Fruit fly (Drosophila melanogaster) whole organism, embryonic: Measurements from ENCODE around the gene Mdh2.

Source experiments
- CG10543 ChIP-seq: fragments of 200-800 bp; sonication (Bioruptor generic); optimal IDR thresholded peaks from 3 replicates; lab custom pipeline; 2017; ENCODE audit warnings: missing biosample characterization, mild to moderate bottlenecking, missing genetic modification characterization, moderate library complexity
- CG12391 ChIP-seq: fragments of 200-800 bp; sonication (Bioruptor generic); optimal IDR thresholded peaks from 3 replicates; lab custom pipeline; 2018; ENCODE audit warnings: missing biosample characterization, mild to moderate bottlenecking, missing genetic modification characterization, moderate library complexity
- CG13894 ChIP-seq: fragments of 200-800 bp; sonication (Bioruptor generic); optimal IDR thresholded peaks from 3 replicates; lab custom pipeline; 2018; ENCODE audit warnings: missing biosample characterization, mild to moderate bottlenecking, missing genetic modification characterization, moderate library complexity
- CG15011 ChIP-seq: fragments of 200-800 bp; sonication (Bioruptor generic); optimal IDR thresholded peaks from 3 replicates; lab custom pipeline; 2018; ENCODE audit warnings: missing biosample characterization, mild to moderate bottlenecking, missing genetic modification characterization
- CG15514 ChIP-seq: fragments of 200-800 bp; sonication (Bioruptor generic); optimal IDR thresholded peaks from 3 replicates; lab custom pipeline; 2017; ENCODE audit warnings: missing biosample characterization, missing genetic modification characterization, mild to moderate bottlenecking, moderate library complexity, missing genetic modification reagents
- CG1832 ChIP-seq: fragments of 200-800 bp; sonication (Bioruptor generic); optimal IDR thresholded peaks from 2 replicates; lab custom pipeline; 2017; ENCODE audit warnings: missing biosample characterization, mild to moderate bottlenecking, missing genetic modification characterization, inconsistent platforms
- CG32767 ChIP-seq: fragments of 200-800 bp; sonication (Bioruptor generic); IDR thresholded peaks from 2 replicates; pipeline ENCODE4 v1.3.6; 2022; ENCODE audit warnings: missing biosample characterization, missing genetic modification characterization
- CG7745 ChIP-seq: fragments of 200-800 bp; sonication (Bioruptor generic); optimal IDR thresholded peaks from 2 replicates; lab custom pipeline; 2018; ENCODE audit warnings: missing biosample characterization, mild to moderate bottlenecking, missing genetic modification characterization, moderate library complexity
- CG8478 ChIP-seq: fragments of >200 bp; optimal IDR thresholded peaks from 2 replicates; lab custom pipeline; 2018
- CG9797 ChIP-seq: fragments of 200-800 bp; sonication (Bioruptor generic); optimal IDR thresholded peaks from 3 replicates; lab custom pipeline; 2018; ENCODE audit warnings: missing biosample characterization, mild to moderate bottlenecking, missing genetic modification characterization
- CkIIα-i1 ChIP-seq: fragments of 200-800 bp; sonication (Bioruptor generic); IDR thresholded peaks from 2 replicates; pipeline ENCODE4 v1.3.6; 2022; ENCODE audit warnings: missing biosample characterization, missing genetic modification characterization
- CoRest ChIP-seq: fragments of 200-800 bp; sonication (Bioruptor generic); optimal IDR thresholded peaks from 3 replicates; lab custom pipeline; 2018; ENCODE audit warnings: missing biosample characterization, mild to moderate bottlenecking, missing genetic modification characterization, moderate library complexity
- D ChIP-seq, 2 experiments: fragments of 200-800 bp in 1 of 2; fragments of >200 bp in 1 of 2; sonication (Bioruptor generic) in 1 of 2; optimal IDR thresholded peaks; 2 replicates in 1 of 2; 3 replicates in 1 of 2; lab custom pipeline; 2017; ENCODE audit warnings: mild to moderate bottlenecking in 1 of 2, missing biosample characterization in 1 of 2, missing genetic modification characterization in 1 of 2, missing genetic modification reagents in 1 of 2
- D19A ChIP-seq: fragments of 200-800 bp; optimal IDR thresholded peaks from 3 replicates; lab custom pipeline; 2019; ENCODE audit warnings: missing biosample characterization, mild to moderate bottlenecking, missing genetic modification characterization, moderate library complexity
- Dek ChIP-seq: fragments of 200-800 bp; sonication (Bioruptor generic); optimal IDR thresholded peaks from 3 replicates; lab custom pipeline; 2019; ENCODE audit warnings: missing biosample characterization, mild to moderate bottlenecking, missing genetic modification characterization, moderate library complexity
- Dfd ChIP-seq, 2 experiments: fragments of >200 bp; optimal IDR thresholded peaks; 2 replicates each; lab custom pipeline; 2017; ENCODE audit warnings: missing biosample characterization in 2 of 2, missing genetic modification characterization in 2 of 2
- ERR ChIP-seq: fragments of 200-800 bp; sonication (Bioruptor generic); optimal IDR thresholded peaks from 2 replicates; lab custom pipeline; 2016; ENCODE audit warnings: missing biosample characterization, missing genetic modification characterization
- Eip74EF ChIP-seq, 2 experiments: fragments of 200-800 bp in 1 of 2; fragments of >200 bp in 1 of 2; sonication (Bioruptor generic) in 1 of 2; optimal IDR thresholded peaks; 2 replicates each; lab custom pipeline; 2017 to 2019; ENCODE audit warnings: missing biosample characterization in 2 of 2, missing genetic modification characterization in 2 of 2, mild to moderate bottlenecking in 1 of 2, moderate library complexity in 1 of 2
- GATAe ChIP-seq: fragments of 200-800 bp; sonication (Bioruptor generic); conservative IDR thresholded peaks from 2 replicates; pipeline ENCODE4 v1.3.6; 2022; ENCODE audit warnings: missing biosample characterization, missing genetic modification characterization
- Gug ChIP-seq: fragments of 200-800 bp; sonication (Bioruptor generic); IDR thresholded peaks from 4 replicates; pipeline ENCODE4 v1.3.6; 2022; ENCODE audit warnings: missing biosample characterization, missing genetic modification characterization
- Hr39 ChIP-seq: fragments of >200 bp; optimal IDR thresholded peaks from 2 replicates; lab custom pipeline; 2017
- Mad ChIP-seq: fragments of 200-800 bp; sonication (Bioruptor generic); optimal IDR thresholded peaks from 2 replicates; lab custom pipeline; 2016; ENCODE audit warnings: missing biosample characterization, missing genetic modification characterization
- NC2β ChIP-seq: fragments of 200-800 bp; sonication (Bioruptor generic); optimal IDR thresholded peaks from 2 replicates; lab custom pipeline; 2016; ENCODE audit warnings: missing biosample characterization, missing genetic modification characterization
- Side ChIP-seq: fragments of 200-800 bp; sonication (Bioruptor generic); optimal IDR thresholded peaks from 2 replicates; lab custom pipeline; 2016; ENCODE audit warnings: missing biosample characterization, missing genetic modification characterization
- Vsx1 ChIP-seq: fragments of 200-800 bp; sonication (Bioruptor generic); optimal IDR thresholded peaks from 2 replicates; lab custom pipeline; 2017; ENCODE audit warnings: missing biosample characterization, mild to moderate bottlenecking, missing genetic modification characterization, missing genetic modification reagents
- ac ChIP-seq: fragments of 200-800 bp; sonication (Bioruptor generic); optimal IDR thresholded peaks from 3 replicates; lab custom pipeline; 2017; ENCODE audit warnings: missing biosample characterization, mild to moderate bottlenecking, missing genetic modification characterization
- az2 ChIP-seq: fragments of 200-800 bp; sonication (Bioruptor generic); optimal IDR thresholded peaks from 3 replicates; lab custom pipeline; 2016; ENCODE audit warnings: missing biosample characterization, missing genetic modification characterization
- btn ChIP-seq: fragments of 200-800 bp; sonication (Bioruptor generic); optimal IDR thresholded peaks from 2 replicates; lab custom pipeline; 2016; ENCODE audit warnings: missing biosample characterization, missing genetic modification characterization
- chif ChIP-seq, 2 experiments: fragments of 200-800 bp; sonication (Bioruptor generic); optimal IDR thresholded peaks; 3 replicates each; lab custom pipeline; 2016; ENCODE audit warnings: missing biosample characterization in 2 of 2, missing genetic modification characterization in 2 of 2
- chinmo ChIP-seq: fragments of 200-800 bp; sonication (Bioruptor generic); IDR thresholded peaks from 4 replicates; pipeline ENCODE4 v1.3.6; 2022; ENCODE audit warnings: missing biosample characterization, missing genetic modification characterization; ENCODE audit not compliant: partially characterized antibody
- croc ChIP-seq: fragments of 200-800 bp; sonication (Bioruptor generic); conservative IDR thresholded peaks from 3 replicates; pipeline ENCODE4 v1.3.6; 2022; ENCODE audit warnings: missing biosample characterization, missing genetic modification characterization
- cwo ChIP-seq: fragments of 200-800 bp; sonication (Bioruptor generic); optimal IDR thresholded peaks from 3 replicates; lab custom pipeline; 2017; ENCODE audit warnings: missing biosample characterization, missing genetic modification characterization, mild to moderate bottlenecking, moderate library complexity, missing genetic modification reagents
- dan ChIP-seq: fragments of 200-800 bp; sonication (Bioruptor generic); IDR thresholded peaks from 2 replicates; pipeline ENCODE4 v1.3.6; 2022; ENCODE audit warnings: missing biosample characterization, missing genetic modification characterization
- dysf ChIP-seq: fragments of 200-800 bp; sonication (Bioruptor generic); IDR thresholded peaks from 3 replicates; pipeline ENCODE4 v1.3.6; 2022; ENCODE audit warnings: missing biosample characterization, missing genetic modification characterization
- esg ChIP-seq: fragments of 200-800 bp; sonication (Bioruptor generic); conservative IDR thresholded peaks from 2 replicates; pipeline ENCODE4 v1.3.6; 2022; ENCODE audit warnings: missing biosample characterization, missing genetic modification characterization
- grau ChIP-seq: fragments of 200-800 bp; optimal IDR thresholded peaks from 3 replicates; lab custom pipeline; 2019; ENCODE audit warnings: missing biosample characterization, mild to moderate bottlenecking, missing genetic modification characterization, moderate library complexity
- hth ChIP-seq: fragments of >200 bp; optimal IDR thresholded peaks from 2 replicates; lab custom pipeline; 2017; ENCODE audit warnings: inconsistent platforms
- mld ChIP-seq: fragments of 200-800 bp; sonication (Bioruptor generic); IDR thresholded peaks from 3 replicates; pipeline ENCODE4 v1.3.6; 2022; ENCODE audit warnings: missing biosample characterization, missing genetic modification characterization; ENCODE audit not compliant: partially characterized antibody
- odd ChIP-seq: fragments of 200-800 bp; sonication (Bioruptor generic); optimal IDR thresholded peaks from 2 replicates; lab custom pipeline; 2017; ENCODE audit warnings: missing biosample characterization, mild to moderate bottlenecking, missing genetic modification characterization
- pb ChIP-seq: fragments of 200-800 bp; sonication (Bioruptor generic); optimal IDR thresholded peaks from 3 replicates; lab custom pipeline; 2016; ENCODE audit warnings: missing biosample characterization, missing genetic modification characterization
- pfk ChIP-seq: fragments of 200-800 bp; sonication (Bioruptor generic); optimal IDR thresholded peaks from 2 replicates; lab custom pipeline; 2018; ENCODE audit warnings: missing biosample characterization, mild to moderate bottlenecking, missing genetic modification characterization, moderate library complexity
- sc ChIP-seq, 3 experiments: fragments of >200 bp in 2 of 3; fragments of 200-800 bp in 1 of 3; sonication (Bioruptor generic) in 1 of 3; optimal IDR thresholded peaks; 2 replicates in 2 of 3; 3 replicates in 1 of 3; lab custom pipeline; 2017; ENCODE audit warnings: mild to moderate bottlenecking in 1 of 3, missing biosample characterization in 1 of 3, missing genetic modification characterization in 1 of 3, missing genetic modification reagents in 1 of 3
- shn ChIP-seq: fragments of 200-800 bp; sonication (Bioruptor generic); optimal IDR thresholded peaks from 3 replicates; lab custom pipeline; 2016; ENCODE audit warnings: missing biosample characterization, missing genetic modification characterization
- sisA ChIP-seq: fragments of 200-800 bp; sonication (Bioruptor generic); IDR thresholded peaks from 2 replicates; pipeline ENCODE4 v1.3.6; 2022; ENCODE audit warnings: missing biosample characterization, missing genetic modification characterization
- slbo ChIP-seq: fragments of 200-800 bp; sonication (Bioruptor generic); IDR thresholded peaks from 2 replicates; pipeline ENCODE4 v1.3.6; 2022; ENCODE audit warnings: missing biosample characterization, missing genetic modification characterization
- sna ChIP-seq: fragments of 200-800 bp; sonication (Bioruptor generic); IDR thresholded peaks from 2 replicates; pipeline ENCODE4 v1.3.6; 2022; ENCODE audit warnings: missing biosample characterization, missing genetic modification characterization; ENCODE audit not compliant: partially characterized antibody
- tin ChIP-seq: fragments of 200-800 bp; sonication (Bioruptor generic); optimal IDR thresholded peaks from 3 replicates; lab custom pipeline; 2016; ENCODE audit warnings: missing biosample characterization, missing genetic modification characterization
- unpg ChIP-seq: fragments of 200-800 bp; sonication (Bioruptor generic); optimal IDR thresholded peaks from 3 replicates; lab custom pipeline; 2018; ENCODE audit warnings: missing biosample characterization, mild to moderate bottlenecking, missing genetic modification characterization, moderate library complexity
- z ChIP-seq: fragments of 200-800 bp; sonication (Bioruptor generic); IDR thresholded peaks from 3 replicates; pipeline ENCODE4 v1.3.6; 2022; ENCODE audit warnings: missing biosample characterization, missing genetic modification characterization

Mdh2 gene

DNA sequence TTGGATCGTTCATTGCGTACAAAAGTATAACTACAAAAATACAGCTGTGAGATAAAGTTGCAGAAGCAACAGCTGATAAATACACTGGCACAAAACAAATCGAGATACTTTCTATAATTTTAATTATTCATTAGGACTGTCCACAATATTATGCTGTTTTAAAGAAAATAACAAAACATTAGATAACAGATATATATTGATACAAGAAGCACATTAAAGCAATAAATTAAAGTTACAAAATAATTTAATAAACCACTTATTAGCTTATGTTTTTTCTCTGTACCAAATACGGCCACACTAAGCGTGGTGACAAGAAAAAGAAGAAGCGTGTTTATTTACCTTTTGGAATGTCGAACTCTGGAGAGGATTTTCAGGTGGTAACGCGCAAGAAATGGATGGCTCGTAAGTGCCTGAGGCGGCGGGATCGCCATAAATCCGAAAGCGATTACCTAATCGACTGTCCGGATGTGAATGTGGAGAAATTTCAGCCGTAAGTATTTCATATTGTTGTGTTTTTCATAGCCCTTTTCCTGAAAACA lies 5.9 kb upstream of the Mdh2 start, which contains the start of the genes CG7988 and CG7183 (continued):
- no peak for TF ChIP-seq hth (lab: Kevin White, UChicago)
- TF ChIP-seq chif (GFP tag; optimal IDR thresholded peaks at IDR 0.05; lab: Kevin White, UChicago): peak; percentile 93 to 98
- no peak for TF ChIP-seq odd (GFP tag; lab: Kevin White, UChicago)
- TF ChIP-seq Gug (GFP tag; lab: Robert Waterston, UW): peak; percentile 95
- TF ChIP-seq croc (GFP tag; lab: Robert Waterston, UW): peak; percentile 98
- no peak for TF ChIP-seq Dfd (GFP tag; optimal IDR thresholded peaks at IDR 0.05; lab: Kevin White, UChicago)
- peak; percentile 90 for TF ChIP-seq cwo (GFP tag; lab: Kevin White, UChicago)
- peak; percentile 74; the same call in 1 of the 3 replicates for TF ChIP-seq z (GFP tag; lab: Robert Waterston, UW)
- TF ChIP-seq tin (GFP tag; lab: Kevin White, UChicago): peak; percentile 97
- peak; percentile 85 for TF ChIP-seq ERR (GFP tag; lab: Kevin White, UChicago)
- peak; percentile 90 for TF ChIP-seq CG7745 (tag; lab: Kevin White, UChicago)
- TF ChIP-seq slbo (GFP tag; lab: Robert Waterston, UW): peak; percentile 99
- no peak for TF ChIP-seq CG1832 (GFP tag; lab: Kevin White, UChicago)
- TF ChIP-seq grau: peak; percentile 98
- TF ChIP-seq esg (GFP tag; lab: Robert Waterston, UW): peak; percentile 98
- TF ChIP-seq CG15514 (GFP tag; lab: Kevin White, UChicago): peak; percentile 85
- peak; percentile 96 for TF ChIP-seq Mad (GFP tag; lab: Kevin White, UChicago)
- no peak for TF ChIP-seq pfk (GFP tag; lab: Kevin White, UChicago)
- no peak for TF ChIP-seq CG8478 (lab: Kevin White, UChicago)
- TF ChIP-seq az2 (GFP tag; lab: Kevin White, UChicago): peak; percentile 99
- peak; percentile 99 for TF ChIP-seq CoRest (tag; lab: Kevin White, UChicago)
- TF ChIP-seq D19A (tag; lab: Kevin White, UChicago): peak; percentile 95
- peak; percentile 90 for TF ChIP-seq shn (GFP tag; lab: Kevin White, UChicago)
- TF ChIP-seq CG32767 (GFP tag; lab: Robert Waterston, UW): peak; percentile 98
- TF ChIP-seq D (optimal IDR thresholded peaks at IDR 0.05; lab: Kevin White, UChicago): no peak
- TF ChIP-seq D (GFP tag; optimal IDR thresholded peaks at IDR 0.05; lab: Kevin White, UChicago): peak; percentile 94
- TF ChIP-seq CkIIα-i1 (GFP tag; lab: Robert Waterston, UW): peak; percentile 67
- peak; percentile 92 for TF ChIP-seq GATAe (GFP tag; lab: Robert Waterston, UW)
- TF ChIP-seq sna: no peak
- TF ChIP-seq dysf (GFP tag; lab: Robert Waterston, UW): peak; percentile 99
- TF ChIP-seq unpg (GFP tag; lab: Kevin White, UChicago): peak; percentile 99
- peak; percentile 79 for TF ChIP-seq ac (GFP tag; lab: Kevin White, UChicago)
- TF ChIP-seq CG9797 (GFP tag; lab: Kevin White, UChicago): peak; percentile 89
- peak; percentile 96 for TF ChIP-seq Vsx1
- peak; percentile 98 for TF ChIP-seq Dek (tag; lab: Kevin White, UChicago)
- peak; percentile 90 for TF ChIP-seq CG15011
- TF ChIP-seq pb (GFP tag; lab: Kevin White, UChicago): peak; percentile 73
- peak; percentile 94 for TF ChIP-seq NC2β
- peak in 1 of 2 experiments; percentile 97 for TF ChIP-seq Eip74EF (GFP tag; optimal IDR thresholded peaks at IDR 0.05; lab: Kevin White, UChicago)
- TF ChIP-seq Hr39 (lab: Kevin White, UChicago): no peak
- TF ChIP-seq chinmo (GFP tag; lab: Robert Waterston, UW): no peak
- peak; percentile 90 for TF ChIP-seq Side (GFP tag; lab: Kevin White, UChicago)
- peak; percentile 100 for TF ChIP-seq CG12391 (tag; lab: Kevin White, UChicago)
- TF ChIP-seq CG13894 (tag; lab: Kevin White, UChicago): peak; percentile 95
- peak; percentile 95 for TF ChIP-seq dan (GFP tag; lab: Robert Waterston, UW)
- TF ChIP-seq mld (GFP tag; lab: Robert Waterston, UW): no peak
- TF ChIP-seq btn (GFP tag; lab: Kevin White, UChicago): peak; percentile 78
- no peak for TF ChIP-seq sc (optimal IDR thresholded peaks at IDR 0.05; lab: Kevin White, UChicago)
- peak; percentile 97 for TF ChIP-seq sc (GFP tag; optimal IDR thresholded peaks at IDR 0.05; lab: Kevin White, UChicago)
- TF ChIP-seq sisA: peak; percentile 98
- peak; percentile 88 for TF ChIP-seq CG10543 (GFP tag; lab: Kevin White, UChicago)
